Worm (Caenorhabditis elegans) whole organism, mixed stage, embryonic: ENCODE measurements around the gene C49F5.6.

Source experiments
- cnd-1 ChIP-seq: fragments of 200-800 bp; sonication (Bioruptor generic); optimal IDR thresholded peaks from 2 replicates; lab custom pipeline; 2018; ENCODE audit warnings: mild to moderate bottlenecking, missing genetic modification characterization, missing compliant biosample characterization
- mab-5 ChIP-seq: fragments of 150-350 bp; optimal IDR thresholded peaks from 2 replicates; lab custom pipeline; 2014; ENCODE audit warnings: missing biosample characterization, missing genetic modification characterization
- mep-1 ChIP-seq: fragments of 150-350 bp; optimal IDR thresholded peaks from 2 replicates; lab custom pipeline; 2017; ENCODE audit warnings: missing biosample characterization, missing genetic modification reagents, missing genetic modification characterization, inconsistent platforms
- nhr-28 ChIP-seq: fragments of 150-350 bp; optimal IDR thresholded peaks from 2 replicates; lab custom pipeline; 2014; ENCODE audit warnings: missing biosample characterization, missing genetic modification characterization
- pha-4 ChIP-seq: fragments of 150-350 bp; optimal IDR thresholded peaks from 2 replicates; lab custom pipeline; 2018; ENCODE audit warnings: missing biosample characterization, missing genetic modification reagents, missing genetic modification characterization
- snpc-4 ChIP-seq: fragments of 150-350 bp; optimal IDR thresholded peaks from 2 replicates; lab custom pipeline; 2014; ENCODE audit warnings: missing biosample characterization, missing genetic modification characterization
- zip-8 ChIP-seq: fragments of 150-350 bp; optimal IDR thresholded peaks from 2 replicates; lab custom pipeline; 2014; ENCODE audit warnings: missing biosample characterization, missing genetic modification characterization

ce11 chrX:11969085-11969484 lies 19.0 kb upstream of the C49F5.6 start:
- TF ChIP-seq snpc-4 (tag; lab: Kevin White, UChicago) = no peak
- no peak for TF ChIP-seq mep-1 (tag; lab: Kevin White, UChicago)
- no peak for TF ChIP-seq pha-4 (tag; lab: Kevin White, UChicago)
- TF ChIP-seq cnd-1 = no peak
- TF ChIP-seq zip-8 (tag; lab: Kevin White, UChicago) = no peak
- no peak for TF ChIP-seq mab-5 (tag; lab: Kevin White, UChicago)
- no peak for TF ChIP-seq nhr-28
